Fruit fly (Drosophila melanogaster): ENCODE results near the gene CG14322.

DNA sequence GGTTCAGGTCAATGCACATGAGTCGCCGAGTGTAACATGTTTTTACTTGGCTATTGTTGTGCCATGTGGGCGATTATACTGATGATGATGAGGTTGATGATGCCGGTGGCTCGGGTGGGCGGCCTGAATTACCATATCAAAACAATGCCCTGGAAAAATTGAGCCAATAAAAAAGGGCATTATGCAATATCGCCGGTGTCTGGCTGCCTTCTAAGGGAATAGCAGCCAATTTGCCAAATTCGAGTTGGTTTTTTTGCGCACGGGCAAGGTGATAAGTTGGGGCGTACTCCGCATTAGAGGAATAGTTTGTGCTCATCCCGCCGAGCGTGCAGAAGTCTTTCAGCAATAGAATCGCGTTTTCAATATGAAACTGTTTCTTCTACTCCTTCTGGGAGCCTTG lies 38.4 kb upstream of the CG14322 start, which contains the start of gene CG14329:
- TF ChIP-seq usp (GFP tag; optimal IDR thresholded peaks at IDR 0.05) (no peak), rgr (GFP tag; optimal IDR thresholded peaks at IDR 0.05) (no peak), CrebA (GFP tag; optimal IDR thresholded peaks at IDR 0.05; ENCODE audit: borderline replicate concordance) (no peak), psq (GFP tag; optimal IDR thresholded peaks at IDR 0.05) (no peak), br (GFP tag; optimal IDR thresholded peaks at IDR 0.05) (no peak), h (GFP tag; optimal IDR thresholded peaks at IDR 0.05) (no peak), Rel (GFP tag; optimal IDR thresholded peaks at IDR 0.05) (no peak), Rel (tag; optimal IDR thresholded peaks at IDR 0.05) (no peak), CG9705 (GFP tag; optimal IDR thresholded peaks at IDR 0.05) (no peak), Hr83 (GFP tag; optimal IDR thresholded peaks at IDR 0.05; ENCODE audit: poor library complexity, severe bottlenecking) (no peak), Dif (GFP tag; optimal IDR thresholded peaks at IDR 0.05; ENCODE audit: partially characterized antibody) (no peak), fru (GFP tag; optimal IDR thresholded peaks at IDR 0.05) (no peak), Myc (optimal IDR thresholded peaks at IDR 0.05) (no peak), pan (optimal IDR thresholded peaks at IDR 0.05) (no peak), dmrt93B (GFP tag; optimal IDR thresholded peaks at IDR 0.05) (no peak)
